Worm (Caenorhabditis elegans): ENCODE measurements around the gene C40H5.2.

C40H5.2 gene

DNA sequence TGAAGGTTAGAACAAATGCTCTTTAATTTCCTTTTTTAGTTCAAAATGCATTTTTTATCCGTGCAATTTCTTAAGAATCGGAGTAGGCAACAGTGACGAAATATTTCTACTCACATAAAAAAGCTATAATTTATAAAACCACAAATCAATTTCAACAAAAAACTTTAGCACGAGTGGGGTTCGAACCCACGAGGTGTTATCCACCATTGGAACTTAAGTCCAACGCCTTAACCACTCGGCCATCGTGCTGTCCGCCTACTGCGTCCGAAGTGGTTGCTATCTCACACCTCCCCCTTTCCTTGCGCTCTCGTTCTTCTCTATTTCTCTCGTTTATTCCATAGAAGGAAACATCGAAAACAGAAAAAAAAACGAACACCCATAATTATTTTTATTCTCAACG is 11.8 kb downstream of the C40H5.2 start:
- TF ChIP-seq gmeb-1 (tag; optimal IDR thresholded peaks at IDR 0.05) (no peak), nhr-23 (tag; optimal IDR thresholded peaks at IDR 0.05) (no peak), nhr-129 (tag; optimal IDR thresholded peaks at IDR 0.05) (peak; percentile 74), sma-9 (GFP tag; optimal IDR thresholded peaks at IDR 0.05) (peak; percentile 87), sma-9 (tag; optimal IDR thresholded peaks at IDR 0.05) (no peak), nhr-21 (tag; optimal IDR thresholded peaks at IDR 0.05) (peak; percentile 35), lin-13 (GFP tag; optimal IDR thresholded peaks at IDR 0.05) (peak; percentile 75), ztf-1 (GFP tag; conservative IDR thresholded peaks at IDR 0.05) (no peak), nhr-237 (tag; optimal IDR thresholded peaks at IDR 0.05) (no peak), egl-27 (tag; optimal IDR thresholded peaks at IDR 0.05) (peak; percentile 55), C34F6.9 (tag; optimal IDR thresholded peaks at IDR 0.05) (peak; percentile 63), ceh-82 (tag; optimal IDR thresholded peaks at IDR 0.05) (no peak), elt-1 (tag; optimal IDR thresholded peaks at IDR 0.05) (no peak), nhr-12 (tag; optimal IDR thresholded peaks at IDR 0.05) (no peak), snpc-4 (tag; optimal IDR thresholded peaks at IDR 0.05) (peak; percentile 15), Y55F3AM.14 (GFP tag; optimal IDR thresholded peaks at IDR 0.05) (no peak), nhr-77 (tag; optimal IDR thresholded peaks at IDR 0.05) (no peak), nhr-6 (tag; optimal IDR thresholded peaks at IDR 0.05) (peak; percentile 56), alr-1 (tag; optimal IDR thresholded peaks at IDR 0.05) (no peak), nhr-11 (tag; optimal IDR thresholded peaks at IDR 0.05) (peak; percentile 2), dmd-4 (tag; optimal IDR thresholded peaks at IDR 0.05) (no peak), lsy-2 (tag; optimal IDR thresholded peaks at IDR 0.05) (no peak), peb-1 (tag; optimal IDR thresholded peaks at IDR 0.05) (no peak), ZK546.5 (tag; optimal IDR thresholded peaks at IDR 0.05) (no peak), blmp-1 (tag; optimal IDR thresholded peaks at IDR 0.05; ENCODE audit: insufficient read depth) (no peak), R02D3.7 (tag; optimal IDR thresholded peaks at IDR 0.05) (no peak), aly-2 (tag; optimal IDR thresholded peaks at IDR 0.05) (no peak), ama-1 (optimal IDR thresholded peaks at IDR 0.05) (no peak), elt-3 (tag; optimal IDR thresholded peaks at IDR 0.05) (no peak), nhr-10 (tag; optimal IDR thresholded peaks at IDR 0.05) (no peak), lin-39 (tag; optimal IDR thresholded peaks at IDR 0.05) (no peak), sem-4 (tag; optimal IDR thresholded peaks at IDR 0.05) (peak; percentile 15), ceh-16 (tag; optimal IDR thresholded peaks at IDR 0.05) (no peak), unc-39 (tag; optimal IDR thresholded peaks at IDR 0.05) (no peak), lin-11 (tag; optimal IDR thresholded peaks at IDR 0.05) (peak; percentile 50), F13H6.1 (tag; optimal IDR thresholded peaks at IDR 0.05) (peak; percentile 64), crh-2 (tag; optimal IDR thresholded peaks at IDR 0.05) (peak; percentile 65), nhr-25 (tag; optimal IDR thresholded peaks at IDR 0.05) (no peak), unc-55 (GFP tag; optimal IDR thresholded peaks at IDR 0.05) (peak; percentile 91), sma-3 (GFP tag; optimal IDR thresholded peaks at IDR 0.05) (no peak), fos-1 (tag; optimal IDR thresholded peaks at IDR 0.05) (peak; percentile 68), mdl-1 (tag; optimal IDR thresholded peaks at IDR 0.05) (peak in 1 of 2 experiments; percentile 58), ztf-11 (tag; optimal IDR thresholded peaks at IDR 0.05) (no peak), mbf-1 (tag; optimal IDR thresholded peaks at IDR 0.05) (no peak), zag-1 (tag; optimal IDR thresholded peaks at IDR 0.05) (peak; percentile 60), unc-62 (GFP tag; optimal IDR thresholded peaks at IDR 0.05) (no peak), skn-1 (tag; optimal IDR thresholded peaks at IDR 0.05) (peak; percentile 18), mab-5 (tag; optimal IDR thresholded peaks at IDR 0.05) (peak; percentile 11), ztf-4 (tag; optimal IDR thresholded peaks at IDR 0.05) (peak; percentile 29)

Measured in whole organism, L2 larva.